Worm (Caenorhabditis elegans) whole organism, late embryonic: ENCODE measurements around the gene eor-2.
A peak's percentile ranks its signal among the peaks of the same experiment; 100 is the strongest.

Experiments used
- C08G9.2 ChIP-seq: sonication (generic microtip); optimal IDR thresholded peaks from 2 replicates; lab custom pipeline; 2016; ENCODE audit warnings: mild to moderate bottlenecking, missing genetic modification characterization, moderate library complexity, missing compliant biosample characterization
- C38D4.7 ChIP-seq: fragments of 200-800 bp; sonication (Bioruptor generic); optimal IDR thresholded peaks from 2 replicates; lab custom pipeline; 2018; ENCODE audit warnings: mild to moderate bottlenecking, missing genetic modification characterization, moderate library complexity, missing compliant biosample characterization
- K02D7.2 ChIP-seq: sonication (generic microtip); optimal IDR thresholded peaks from 2 replicates; lab custom pipeline; 2017; ENCODE audit warnings: mild to moderate bottlenecking, missing genetic modification characterization, missing compliant biosample characterization
- K09A11.1 ChIP-seq: sonication (generic microtip); optimal IDR thresholded peaks from 2 replicates; lab custom pipeline; 2017; ENCODE audit warnings: antibody characterized with exemption, mild to moderate bottlenecking, missing genetic modification characterization, missing compliant biosample characterization; ENCODE audit not compliant: insufficient read depth
- T23F11.4 ChIP-seq: fragments of 200-800 bp; sonication (Bioruptor generic); optimal IDR thresholded peaks from 2 replicates; lab custom pipeline; 2018; ENCODE audit warnings: mild to moderate bottlenecking, missing genetic modification characterization, missing compliant biosample characterization
- Y22D7AL.16 ChIP-seq: sonication (generic microtip); optimal IDR thresholded peaks from 2 replicates; lab custom pipeline; 2016; ENCODE audit warnings: missing genetic modification characterization, missing compliant biosample characterization
- ahr-1 ChIP-seq: sonication (generic microtip); optimal IDR thresholded peaks from 2 replicates; lab custom pipeline; 2016; ENCODE audit warnings: missing genetic modification characterization, missing compliant biosample characterization
- ama-1 ChIP-seq: fragments of 150-350 bp; optimal IDR thresholded peaks from 2 replicates; lab custom pipeline; 2014
- ceh-14 ChIP-seq: sonication (generic microtip); optimal IDR thresholded peaks from 2 replicates; lab custom pipeline; 2016; ENCODE audit warnings: missing genotype, missing genetic modification characterization, missing compliant biosample characterization
- ceh-18 ChIP-seq: sonication (generic microtip); optimal IDR thresholded peaks from 2 replicates; lab custom pipeline; 2016; ENCODE audit warnings: missing genetic modification characterization, missing compliant biosample characterization
- ceh-2 ChIP-seq: sonication (generic microtip); optimal IDR thresholded peaks from 2 replicates; lab custom pipeline; 2016; ENCODE audit warnings: missing genotype, missing genetic modification characterization, missing compliant biosample characterization
- ceh-22 ChIP-seq: sonication (generic microtip); optimal IDR thresholded peaks from 2 replicates; lab custom pipeline; 2017; ENCODE audit warnings: missing biosample characterization, missing genetic modification characterization
- ceh-30 ChIP-seq: fragments of 150-350 bp; optimal IDR thresholded peaks from 2 replicates; lab custom pipeline; 2014; ENCODE audit warnings: missing biosample characterization, missing genetic modification characterization
- ceh-31 ChIP-seq: sonication (generic microtip); optimal IDR thresholded peaks from 2 replicates; lab custom pipeline; 2016; ENCODE audit warnings: missing genetic modification characterization, missing compliant biosample characterization
- ceh-34 ChIP-seq: sonication (generic microtip); optimal IDR thresholded peaks from 2 replicates; lab custom pipeline; 2016; ENCODE audit warnings: mild to moderate bottlenecking, missing genetic modification characterization, missing compliant biosample characterization
- ceh-45 ChIP-seq: fragments of 200-800 bp; sonication (Bioruptor generic); IDR thresholded peaks from 2 replicates; pipeline ENCODE4 v1.3.6; 2022; ENCODE audit warnings: missing genetic modification reagents, missing genetic modification characterization, missing compliant biosample characterization
- ceh-48 ChIP-seq: sonication (generic microtip); optimal IDR thresholded peaks from 2 replicates; lab custom pipeline; 2016; ENCODE audit warnings: missing genetic modification characterization, inconsistent platforms, missing compliant biosample characterization
- ceh-6 ChIP-seq: fragments of 200-800 bp; sonication (Bioruptor generic); optimal IDR thresholded peaks from 2 replicates; lab custom pipeline; 2018; ENCODE audit warnings: mild to moderate bottlenecking, missing genetic modification characterization, missing compliant biosample characterization
- ceh-9 ChIP-seq: sonication (generic microtip); optimal IDR thresholded peaks from 2 replicates; lab custom pipeline; 2016; ENCODE audit warnings: mild to moderate bottlenecking, missing genetic modification characterization, inconsistent platforms, missing compliant biosample characterization
- che-1 ChIP-seq: sonication (generic microtip); optimal IDR thresholded peaks from 2 replicates; lab custom pipeline; 2016; ENCODE audit warnings: mild to moderate bottlenecking, missing genetic modification characterization, missing compliant biosample characterization
- dmd-4 ChIP-seq: sonication (generic microtip); optimal IDR thresholded peaks from 2 replicates; lab custom pipeline; 2016; ENCODE audit warnings: borderline replicate concordance, missing genetic modification characterization, missing compliant biosample characterization
- elt-2 ChIP-seq: sonication (generic microtip); optimal IDR thresholded peaks from 2 replicates; lab custom pipeline; 2016; ENCODE audit warnings: missing genetic modification reagents, missing genetic modification characterization, missing compliant biosample characterization
- elt-4 ChIP-seq: sonication (generic microtip); optimal IDR thresholded peaks from 2 replicates; lab custom pipeline; 2016; ENCODE audit warnings: missing genetic modification characterization, missing compliant biosample characterization
- ets-4 ChIP-seq: sonication (generic microtip); optimal IDR thresholded peaks from 2 replicates; lab custom pipeline; 2016; ENCODE audit warnings: missing genetic modification characterization, missing compliant biosample characterization
- eyg-1 ChIP-seq: sonication (generic microtip); optimal IDR thresholded peaks from 2 replicates; lab custom pipeline; 2016; ENCODE audit warnings: missing genotype, missing genetic modification characterization, missing compliant biosample characterization
- fax-1 ChIP-seq: sonication (generic microtip); optimal IDR thresholded peaks from 2 replicates; lab custom pipeline; 2016; ENCODE audit warnings: missing genotype, missing genetic modification characterization, missing compliant biosample characterization
- fkh-10 ChIP-seq: fragments of 150-350 bp; optimal IDR thresholded peaks from 2 replicates; lab custom pipeline; 2014; ENCODE audit warnings: missing biosample characterization, missing genetic modification reagents, missing genetic modification characterization
- fkh-6 ChIP-seq: sonication (generic microtip); optimal IDR thresholded peaks from 2 replicates; lab custom pipeline; 2016; ENCODE audit warnings: missing genetic modification characterization, missing compliant biosample characterization
- gmeb-2 ChIP-seq: sonication (generic microtip); optimal IDR thresholded peaks from 2 replicates; lab custom pipeline; 2016; ENCODE audit warnings: missing genetic modification characterization, inconsistent platforms, missing compliant biosample characterization
- hlh-30 ChIP-seq: sonication (generic microtip); optimal IDR thresholded peaks from 2 replicates; lab custom pipeline; 2017; ENCODE audit warnings: antibody characterized with exemption, missing genetic modification characterization, missing compliant biosample characterization; ENCODE audit not compliant: insufficient read depth
- lin-11 ChIP-seq: fragments of 200-800 bp; sonication (Bioruptor generic); optimal IDR thresholded peaks from 2 replicates; lab custom pipeline; 2018; ENCODE audit warnings: mild to moderate bottlenecking, missing genetic modification characterization, missing compliant biosample characterization
- madf-2 ChIP-seq: sonication (generic microtip); optimal IDR thresholded peaks from 2 replicates; lab custom pipeline; 2017; ENCODE audit warnings: missing genetic modification characterization, missing compliant biosample characterization
- mec-3 ChIP-seq: sonication (generic microtip); optimal IDR thresholded peaks from 2 replicates; lab custom pipeline; 2016; ENCODE audit warnings: borderline replicate concordance, missing genetic modification characterization, missing compliant biosample characterization
- nfya-1 ChIP-seq: sonication (generic microtip); optimal IDR thresholded peaks from 2 replicates; lab custom pipeline; 2017; ENCODE audit warnings: missing genetic modification characterization, mild to moderate bottlenecking, missing compliant biosample characterization, antibody characterized with exemption, moderate library complexity
- nhr-11 ChIP-seq: fragments of 150-350 bp; optimal IDR thresholded peaks from 2 replicates; lab custom pipeline; 2014; ENCODE audit warnings: missing biosample characterization, missing genetic modification characterization
- nhr-232 ChIP-seq: sonication (generic microtip); optimal IDR thresholded peaks from 2 replicates; lab custom pipeline; 2016; ENCODE audit warnings: missing genetic modification characterization, missing compliant biosample characterization
- npax-4 ChIP-seq: sonication (generic microtip); optimal IDR thresholded peaks from 2 replicates; lab custom pipeline; 2016; ENCODE audit warnings: missing genetic modification characterization, missing compliant biosample characterization
- pat-9 ChIP-seq: fragments of 200-800 bp; sonication (Bioruptor generic); optimal IDR thresholded peaks from 2 replicates; lab custom pipeline; 2018; ENCODE audit warnings: mild to moderate bottlenecking, missing genetic modification characterization, moderate library complexity, missing compliant biosample characterization
- pax-1 ChIP-seq: fragments of 150-350 bp; optimal IDR thresholded peaks from 2 replicates; lab custom pipeline; 2014; ENCODE audit warnings: missing biosample characterization, missing genetic modification characterization
- pha-2 ChIP-seq: sonication (generic microtip); optimal IDR thresholded peaks from 2 replicates; lab custom pipeline; 2017; ENCODE audit warnings: mild to moderate bottlenecking, missing genetic modification characterization, missing compliant biosample characterization
- pha-4 ChIP-seq: fragments of 150-350 bp; optimal IDR thresholded peaks from 2 replicates; lab custom pipeline; 2018; ENCODE audit warnings: missing biosample characterization, missing genetic modification reagents, missing genetic modification characterization
- ref-2 ChIP-seq: sonication (generic microtip); optimal IDR thresholded peaks from 2 replicates; lab custom pipeline; 2016; ENCODE audit warnings: missing genetic modification characterization, missing compliant biosample characterization
- rnt-1 ChIP-seq: sonication (generic microtip); optimal IDR thresholded peaks from 2 replicates; lab custom pipeline; 2016; ENCODE audit warnings: missing genetic modification characterization, missing compliant biosample characterization
- sdc-2 ChIP-seq: sonication (generic microtip); optimal IDR thresholded peaks from 2 replicates; lab custom pipeline; 2016; ENCODE audit warnings: missing genotype, missing genetic modification characterization, missing compliant biosample characterization
- sox-2 ChIP-seq: fragments of 200-800 bp; sonication (Bioruptor generic); IDR thresholded peaks from 2 replicates; pipeline ENCODE4 v1.3.6; 2022; ENCODE audit warnings: missing genetic modification reagents, missing genetic modification characterization, missing compliant biosample characterization
- sox-4 ChIP-seq: sonication (generic microtip); optimal IDR thresholded peaks from 2 replicates; lab custom pipeline; 2017; ENCODE audit warnings: mild to moderate bottlenecking, missing genetic modification characterization, inconsistent platforms, missing compliant biosample characterization
- syd-9 ChIP-seq: sonication (generic microtip); optimal IDR thresholded peaks from 2 replicates; lab custom pipeline; 2016; ENCODE audit warnings: mild to moderate bottlenecking, missing genetic modification characterization, moderate library complexity, missing compliant biosample characterization
- tbx-2 ChIP-seq: sonication (generic microtip); optimal IDR thresholded peaks from 2 replicates; lab custom pipeline; 2016; ENCODE audit warnings: missing genetic modification characterization, missing compliant biosample characterization
- tbx-7 ChIP-seq: sonication (generic microtip); optimal IDR thresholded peaks from 2 replicates; lab custom pipeline; 2016; ENCODE audit warnings: missing genotype, missing genetic modification characterization, missing compliant biosample characterization
- unc-3 ChIP-seq, 2 experiments: fragments of 200-800 bp in 1 of 2; sonication (Bioruptor generic) in 1 of 2; sonication (generic microtip) in 1 of 2; conservative IDR thresholded peaks in 1 of 2; optimal IDR thresholded peaks in 1 of 2; 2 replicates each; pipeline versions ENCODE4 v1.3.6 to Lab custom; 2016 to 2022; ENCODE audit warnings: missing compliant biosample characterization in 2 of 2, missing genetic modification characterization in 2 of 2, missing genetic modification reagents in 1 of 2
- unc-55 ChIP-seq: sonication (generic microtip); optimal IDR thresholded peaks from 2 replicates; lab custom pipeline; 2017; ENCODE audit warnings: missing biosample characterization, missing genetic modification reagents, missing genetic modification characterization
- unc-86 ChIP-seq: sonication (generic microtip); optimal IDR thresholded peaks from 2 replicates; lab custom pipeline; 2016; ENCODE audit warnings: missing genetic modification characterization, missing compliant biosample characterization
- zip-5 ChIP-seq: sonication (generic microtip); optimal IDR thresholded peaks from 2 replicates; lab custom pipeline; 2016; ENCODE audit warnings: missing genetic modification characterization, missing compliant biosample characterization
- ztf-16 ChIP-seq: sonication (generic microtip); optimal IDR thresholded peaks from 2 replicates; lab custom pipeline; 2017; ENCODE audit warnings: missing genetic modification characterization, missing compliant biosample characterization

Gene eor-2

ce11 chrX:14602676-14603075 is at the start of gene eor-2:
Gene eor-2, plus strand, starts transcription at chrX:14603017.
- TF ChIP-seq tbx-7 (tag; lab: Kevin White, UChicago) (no peak), K02D7.2 (no peak), Y22D7AL.16 (no peak), mec-3 (tag; lab: Kevin White, UChicago) (no peak), ceh-14 (tag; lab: Kevin White, UChicago) (no peak), zip-5 (tag; lab: Kevin White, UChicago) (no peak), ceh-9 (tag; lab: Kevin White, UChicago) (no peak), ztf-16 (no peak), gmeb-2 (tag; lab: Kevin White, UChicago) (no peak), sdc-2 (tag; lab: Kevin White, UChicago) (peak; percentile 74), ets-4 (tag; lab: Kevin White, UChicago) (no peak), ceh-6 (GFP tag; lab: Kevin White, UChicago) (no peak), ceh-30 (tag; lab: Kevin White, UChicago) (no peak), ceh-31 (tag; lab: Kevin White, UChicago) (peak; percentile 86), rnt-1 (tag; lab: Kevin White, UChicago) (peak; percentile 17), sox-4 (tag; lab: Kevin White, UChicago) (no peak), ceh-22 (tag; lab: Kevin White, UChicago) (no peak), elt-4 (tag; lab: Kevin White, UChicago) (no peak), T23F11.4 (no peak), che-1 (tag; lab: Kevin White, UChicago) (no peak), ceh-2 (tag; lab: Kevin White, UChicago) (peak; percentile 37), dmd-4 (tag; lab: Kevin White, UChicago) (no peak), ama-1 (lab: Kevin White, UChicago) (no peak), lin-11 (tag; lab: Kevin White, UChicago) (no peak), pat-9 (no peak), unc-55 (peak; percentile 61), pax-1 (tag; lab: Kevin White, UChicago) (peak; percentile 33), hlh-30 (tag; lab: Kevin White, UChicago) (peak; percentile 95), unc-86 (tag; lab: Kevin White, UChicago) (no peak), elt-2 (tag; lab: Kevin White, UChicago) (no peak), C38D4.7 (GFP tag; lab: Kevin White, UChicago) (no peak), fkh-6 (no peak), sox-2 (GFP tag; lab: Robert Waterston, UW) (no peak), pha-2 (tag; lab: Kevin White, UChicago) (no peak), ceh-48 (peak; percentile 91), ahr-1 (tag; lab: Kevin White, UChicago) (no peak), npax-4 (tag; lab: Kevin White, UChicago) (no peak), ceh-34 (peak; percentile 72), ref-2 (tag; lab: Kevin White, UChicago) (peak; percentile 49), ceh-45 (GFP tag; lab: Robert Waterston, UW) (no peak), madf-2 (tag; lab: Kevin White, UChicago) (no peak), nfya-1 (tag; lab: Kevin White, UChicago) (peak; percentile 79), K09A11.1 (peak; percentile 13), ceh-18 (tag; lab: Kevin White, UChicago) (peak; percentile 24), tbx-2 (tag; lab: Kevin White, UChicago) (peak; percentile 42), syd-9 (peak; percentile 46), fkh-10 (GFP tag; lab: Kevin White, UChicago) (no peak), nhr-232 (tag; lab: Kevin White, UChicago) (no peak), unc-3 (GFP tag; conservative IDR thresholded peaks at IDR 0.05; lab: Robert Waterston, UW) (no peak), unc-3 (tag; optimal IDR thresholded peaks at IDR 0.05; lab: Kevin White, UChicago) (no peak), eyg-1 (tag; lab: Kevin White, UChicago) (no peak), nhr-11 (tag; lab: Kevin White, UChicago) (no peak), fax-1 (no peak), C08G9.2 (tag; lab: Kevin White, UChicago) (peak; percentile 44), pha-4 (tag; lab: Kevin White, UChicago) (no peak)
